Fruit fly (Drosophila melanogaster) whole organism, embryonic: Measurements from ENCODE around the gene CG13250.
A peak's percentile ranks its signal among the peaks of the same experiment; 100 is the strongest.

Source experiments
- Antp ChIP-seq: fragments of 200-800 bp; sonication (Bioruptor generic); optimal IDR thresholded peaks from 3 replicates; lab custom pipeline; 2016; ENCODE audit warnings: missing biosample characterization, missing genetic modification characterization
- Asciz ChIP-seq: fragments of 200-800 bp; sonication (Bioruptor generic); optimal IDR thresholded peaks from 2 replicates; lab custom pipeline; 2017; ENCODE audit warnings: missing biosample characterization, mild to moderate bottlenecking, missing genetic modification characterization, missing genetic modification reagents
- Atf3 ChIP-seq: fragments of 200-800 bp; sonication (Bioruptor generic); optimal IDR thresholded peaks from 3 replicates; lab custom pipeline; 2016; ENCODE audit warnings: missing biosample characterization, missing genetic modification characterization
- B-H2 ChIP-seq: fragments of 200-800 bp; sonication (Bioruptor generic); optimal IDR thresholded peaks from 2 replicates; lab custom pipeline; 2018; ENCODE audit warnings: missing biosample characterization, mild to moderate bottlenecking, missing genetic modification characterization
- CG10274 ChIP-seq: fragments of 200-800 bp; sonication (Bioruptor generic); optimal IDR thresholded peaks from 3 replicates; lab custom pipeline; 2017; ENCODE audit warnings: missing biosample characterization, mild to moderate bottlenecking, missing genetic modification characterization
- CG11696 ChIP-seq: fragments of 200-800 bp; sonication (Bioruptor generic); IDR thresholded peaks from 2 replicates; pipeline ENCODE4 v1.3.6; 2022; ENCODE audit warnings: missing biosample characterization, missing genetic modification characterization
- CG11723 ChIP-seq: fragments of 200-800 bp; sonication (Bioruptor generic); optimal IDR thresholded peaks from 2 replicates; lab custom pipeline; 2017; ENCODE audit warnings: missing biosample characterization, mild to moderate bottlenecking, missing genetic modification characterization
- CG13287 ChIP-seq: fragments of 200-800 bp; sonication (Bioruptor generic); IDR thresholded peaks from 2 replicates; pipeline ENCODE4 v1.3.6; 2022; ENCODE audit warnings: missing biosample characterization, missing genetic modification characterization; ENCODE audit not compliant: partially characterized antibody
- CG15011 ChIP-seq: fragments of 200-800 bp; sonication (Bioruptor generic); optimal IDR thresholded peaks from 3 replicates; lab custom pipeline; 2018; ENCODE audit warnings: missing biosample characterization, mild to moderate bottlenecking, missing genetic modification characterization
- CG15073 ChIP-seq: fragments of 200-800 bp; sonication (Bioruptor generic); optimal IDR thresholded peaks from 2 replicates; lab custom pipeline; 2016; ENCODE audit warnings: missing biosample characterization, missing genetic modification characterization
- CG1602 ChIP-seq: fragments of 200-800 bp; sonication (Bioruptor generic); optimal IDR thresholded peaks from 3 replicates; lab custom pipeline; 2016; ENCODE audit warnings: missing biosample characterization, missing genetic modification characterization
- CG16813 ChIP-seq: fragments of 200-800 bp; sonication (Bioruptor generic); IDR thresholded peaks from 3 replicates; pipeline ENCODE4 v1.3.6; 2022; ENCODE audit warnings: missing biosample characterization, missing genetic modification characterization; ENCODE audit not compliant: partially characterized antibody
- CG17612 ChIP-seq: fragments of 200-800 bp; sonication (Bioruptor generic); IDR thresholded peaks from 2 replicates; pipeline ENCODE4 v1.3.6; 2022; ENCODE audit warnings: missing biosample characterization, missing genetic modification characterization
- CG1792 ChIP-seq: fragments of 200-800 bp; sonication (Bioruptor generic); optimal IDR thresholded peaks from 2 replicates; lab custom pipeline; 2016; ENCODE audit warnings: missing biosample characterization, missing genetic modification characterization
- CG1832 ChIP-seq: fragments of 200-800 bp; sonication (Bioruptor generic); optimal IDR thresholded peaks from 2 replicates; lab custom pipeline; 2017; ENCODE audit warnings: missing biosample characterization, mild to moderate bottlenecking, missing genetic modification characterization, inconsistent platforms
- CG30403 ChIP-seq: fragments of 200-800 bp; sonication (Bioruptor generic); optimal IDR thresholded peaks from 3 replicates; lab custom pipeline; 2016; ENCODE audit warnings: missing biosample characterization, missing genetic modification characterization
- CG32767 ChIP-seq: fragments of 200-800 bp; sonication (Bioruptor generic); IDR thresholded peaks from 2 replicates; pipeline ENCODE4 v1.3.6; 2022; ENCODE audit warnings: missing biosample characterization, missing genetic modification characterization
- CG34224 ChIP-seq: fragments of 200-800 bp; sonication (Bioruptor generic); IDR thresholded peaks from 3 replicates; pipeline ENCODE4 v1.3.6; 2022; ENCODE audit warnings: missing biosample characterization, missing genetic modification characterization; ENCODE audit not compliant: partially characterized antibody
- CG34422 ChIP-seq: fragments of 200-800 bp; sonication (Bioruptor generic); IDR thresholded peaks from 3 replicates; pipeline ENCODE4 v1.3.6; 2022; ENCODE audit warnings: missing biosample characterization, missing genetic modification characterization
- CG6175 ChIP-seq: fragments of 200-800 bp; sonication (Bioruptor generic); IDR thresholded peaks from 3 replicates; pipeline ENCODE4 v1.3.6; 2022; ENCODE audit warnings: missing biosample characterization, missing genetic modification characterization
- CG6791 ChIP-seq: fragments of 200-800 bp; sonication (Bioruptor generic); IDR thresholded peaks from 3 replicates; pipeline ENCODE4 v1.3.6; 2022; ENCODE audit warnings: missing biosample characterization, missing genetic modification characterization; ENCODE audit not compliant: partially characterized antibody
- CG8089 ChIP-seq: fragments of 200-800 bp; sonication (Bioruptor generic); optimal IDR thresholded peaks from 3 replicates; lab custom pipeline; 2016; ENCODE audit warnings: missing biosample characterization, missing genetic modification characterization
- CG8290 ChIP-seq, 3 experiments: fragments of 200-800 bp; sonication (Bioruptor generic); optimal IDR thresholded peaks; 2 replicates each; lab custom pipeline; 2016 to 2019; ENCODE audit warnings: missing biosample characterization in 3 of 3, missing genetic modification characterization in 3 of 3, mild to moderate bottlenecking in 2 of 3, moderate library complexity in 1 of 3
- HLH3B ChIP-seq: fragments of 200-800 bp; sonication (Bioruptor generic); IDR thresholded peaks from 2 replicates; pipeline ENCODE4 v1.3.6; 2022; ENCODE audit warnings: missing biosample characterization, missing genetic modification characterization
- Meics ChIP-seq: fragments of 200-800 bp; sonication (Bioruptor generic); optimal IDR thresholded peaks from 2 replicates; lab custom pipeline; 2017; ENCODE audit warnings: missing biosample characterization, mild to moderate bottlenecking, missing genetic modification characterization
- NC2β ChIP-seq: fragments of 200-800 bp; sonication (Bioruptor generic); optimal IDR thresholded peaks from 2 replicates; lab custom pipeline; 2016; ENCODE audit warnings: missing biosample characterization, missing genetic modification characterization
- Ravus ChIP-seq: fragments of 200-800 bp; sonication (Bioruptor generic); IDR thresholded peaks from 2 replicates; pipeline ENCODE4 v1.3.6; 2022; ENCODE audit warnings: missing biosample characterization, missing genetic modification characterization
- Vsx1 ChIP-seq: fragments of 200-800 bp; sonication (Bioruptor generic); optimal IDR thresholded peaks from 2 replicates; lab custom pipeline; 2017; ENCODE audit warnings: missing biosample characterization, mild to moderate bottlenecking, missing genetic modification characterization, missing genetic modification reagents
- ac ChIP-seq: fragments of 200-800 bp; sonication (Bioruptor generic); optimal IDR thresholded peaks from 3 replicates; lab custom pipeline; 2017; ENCODE audit warnings: missing biosample characterization, mild to moderate bottlenecking, missing genetic modification characterization
- cas ChIP-seq: fragments of 200-800 bp; sonication (Bioruptor generic); IDR thresholded peaks from 2 replicates; pipeline ENCODE4 v1.3.6; 2022; ENCODE audit warnings: missing biosample characterization, missing genetic modification characterization
- corto ChIP-seq: fragments of 200-800 bp; sonication (Bioruptor generic); optimal IDR thresholded peaks from 2 replicates; lab custom pipeline; 2016; ENCODE audit warnings: missing biosample characterization, mild to moderate bottlenecking, missing genetic modification characterization, moderate library complexity
- crc ChIP-seq: fragments of 200-800 bp; sonication (Bioruptor generic); optimal IDR thresholded peaks from 2 replicates; lab custom pipeline; 2016; ENCODE audit warnings: missing biosample characterization, missing genetic modification characterization
- da ChIP-seq: fragments of 200-800 bp; sonication (Bioruptor generic); optimal IDR thresholded peaks from 2 replicates; lab custom pipeline; 2016; ENCODE audit warnings: missing biosample characterization, missing genetic modification characterization
- dan ChIP-seq: fragments of 200-800 bp; sonication (Bioruptor generic); IDR thresholded peaks from 2 replicates; pipeline ENCODE4 v1.3.6; 2022; ENCODE audit warnings: missing biosample characterization, missing genetic modification characterization
- dimm ChIP-seq: fragments of 200-800 bp; sonication (Bioruptor generic); IDR thresholded peaks from 2 replicates; pipeline ENCODE4 v1.3.6; 2022; ENCODE audit warnings: missing biosample characterization, missing genetic modification characterization
- dmrt11E ChIP-seq: fragments of 200-800 bp; sonication (Bioruptor generic); optimal IDR thresholded peaks from 3 replicates; lab custom pipeline; 2018; ENCODE audit warnings: missing biosample characterization, mild to moderate bottlenecking, missing genetic modification characterization, moderate library complexity
- ewg ChIP-seq: fragments of 200-800 bp; sonication (Bioruptor generic); optimal IDR thresholded peaks from 3 replicates; lab custom pipeline; 2017; ENCODE audit warnings: mild to moderate bottlenecking, missing biosample characterization, missing genetic modification reagents, missing genetic modification characterization
- fu2 ChIP-seq: fragments of 200-800 bp; sonication (Bioruptor generic); optimal IDR thresholded peaks from 2 replicates; lab custom pipeline; 2016; ENCODE audit warnings: missing biosample characterization, missing genetic modification characterization
- gsb-n ChIP-seq: fragments of 200-800 bp; sonication (Bioruptor generic); optimal IDR thresholded peaks from 3 replicates; lab custom pipeline; 2018; ENCODE audit warnings: missing biosample characterization, mild to moderate bottlenecking, missing genetic modification characterization
- jigr1 ChIP-seq: fragments of 200-800 bp; sonication (Bioruptor generic); IDR thresholded peaks from 3 replicates; pipeline ENCODE4 v1.3.6; 2022; ENCODE audit warnings: missing biosample characterization, missing genetic modification characterization
- jumu ChIP-seq: fragments of 200-800 bp; sonication (Bioruptor generic); optimal IDR thresholded peaks from 3 replicates; lab custom pipeline; 2016; ENCODE audit warnings: missing biosample characterization, missing genetic modification characterization
- kah ChIP-seq: fragments of 200-800 bp; sonication (Bioruptor generic); optimal IDR thresholded peaks from 2 replicates; lab custom pipeline; 2018; ENCODE audit warnings: missing biosample characterization, mild to moderate bottlenecking, missing genetic modification characterization
- mld ChIP-seq: fragments of 200-800 bp; sonication (Bioruptor generic); IDR thresholded peaks from 3 replicates; pipeline ENCODE4 v1.3.6; 2022; ENCODE audit warnings: missing biosample characterization, missing genetic modification characterization; ENCODE audit not compliant: partially characterized antibody
- oc ChIP-seq: fragments of 200-800 bp; sonication (Bioruptor generic); optimal IDR thresholded peaks from 2 replicates; lab custom pipeline; 2018; ENCODE audit warnings: missing biosample characterization, mild to moderate bottlenecking, missing genetic modification characterization, moderate library complexity
- pho ChIP-seq: fragments of 200-800 bp; sonication (Bioruptor generic); optimal IDR thresholded peaks from 2 replicates; lab custom pipeline; 2016; ENCODE audit warnings: missing biosample characterization, missing genetic modification characterization
- psq ChIP-seq: fragments of 200-800 bp; sonication (Bioruptor generic); optimal IDR thresholded peaks from 2 replicates; lab custom pipeline; 2017; ENCODE audit warnings: missing biosample characterization, missing genetic modification characterization
- row ChIP-seq: fragments of 200-800 bp; sonication (Bioruptor generic); IDR thresholded peaks from 3 replicates; pipeline ENCODE4 v1.3.6; 2022; ENCODE audit warnings: missing biosample characterization, missing genetic modification characterization
- salm ChIP-seq: fragments of 200-800 bp; sonication (Bioruptor generic); optimal IDR thresholded peaks from 2 replicates; lab custom pipeline; 2018; ENCODE audit warnings: missing biosample characterization, mild to moderate bottlenecking, missing genetic modification characterization
- sens-2 ChIP-seq: fragments of 200-800 bp; sonication (Bioruptor generic); IDR thresholded peaks from 2 replicates; pipeline ENCODE4 v1.3.6; 2022; ENCODE audit warnings: missing biosample characterization, missing genetic modification characterization
- z ChIP-seq: fragments of 200-800 bp; sonication (Bioruptor generic); IDR thresholded peaks from 3 replicates; pipeline ENCODE4 v1.3.6; 2022; ENCODE audit warnings: missing biosample characterization, missing genetic modification characterization

CG13250 gene

dm6 chr3L:20508136-20508635 lies 25.3 kb upstream of the CG13250 start (continued):
- peak; percentile 85; the same call in 2 of the 3 replicates for TF ChIP-seq jigr1 (GFP tag; lab: Robert Waterston, UW)
- TF ChIP-seq z, result no peak
- peak; percentile 91 for TF ChIP-seq CG17612 (GFP tag; lab: Robert Waterston, UW)
- TF ChIP-seq CG15011 (GFP tag; lab: Kevin White, UChicago), result peak; percentile 96
- peak; percentile 89 for TF ChIP-seq CG10274 (GFP tag; lab: Kevin White, UChicago)
- peak; percentile 95 for TF ChIP-seq pho (GFP tag; lab: Kevin White, UChicago)
- peak; percentile 97 for TF ChIP-seq row (GFP tag; lab: Robert Waterston, UW)
- TF ChIP-seq CG8089 (GFP tag; lab: Kevin White, UChicago), result peak; percentile 78
- peak; percentile 89 for TF ChIP-seq CG1602 (GFP tag; lab: Kevin White, UChicago)
- TF ChIP-seq mld, result no peak
- TF ChIP-seq CG11723, result peak; percentile 82
- TF ChIP-seq CG32767 (GFP tag; lab: Robert Waterston, UW), result peak; percentile 82
- TF ChIP-seq CG15073 (GFP tag; lab: Kevin White, UChicago), result peak; percentile 23
- TF ChIP-seq ewg (GFP tag; lab: Kevin White, UChicago), result peak; percentile 75
- peak; percentile 95 for TF ChIP-seq CG30403
- peak; percentile 79 for TF ChIP-seq jumu (GFP tag; lab: Kevin White, UChicago)
- peak; percentile 78 for TF ChIP-seq dan
- no peak; the same call in 1 of the 3 replicates for TF ChIP-seq CG6175 (GFP tag; lab: Robert Waterston, UW)
- TF ChIP-seq CG11696 (GFP tag; lab: Robert Waterston, UW), result peak; percentile 74
- TF ChIP-seq sens-2 (GFP tag; lab: Robert Waterston, UW), result peak; percentile 79
- TF ChIP-seq corto (GFP tag; lab: Kevin White, UChicago), result peak; percentile 31
- TF ChIP-seq Meics (GFP tag; lab: Kevin White, UChicago), result peak; percentile 96
- peak; percentile 93 for TF ChIP-seq CG34422 (GFP tag; lab: Robert Waterston, UW)
- peak; percentile 81 for TF ChIP-seq Ravus (GFP tag; lab: Robert Waterston, UW)
- peak; percentile 57 for TF ChIP-seq psq
- TF ChIP-seq B-H2 (GFP tag; lab: Kevin White, UChicago), result peak; percentile 96
- peak; percentile 72 for TF ChIP-seq CG16813
- 0 out of 2 replicates have a peak, but pooled peaks have one; percentile 21 for TF ChIP-seq CG13287 (GFP tag; lab: Robert Waterston, UW)
- peak; percentile 52; the same call in 1 of the 3 replicates for TF ChIP-seq CG34224 (GFP tag; lab: Robert Waterston, UW)
- peak; percentile 62 for TF ChIP-seq dimm (GFP tag; lab: Robert Waterston, UW)
- TF ChIP-seq da (GFP tag; lab: Kevin White, UChicago), result peak; percentile 69
- peak; percentile 78 for TF ChIP-seq oc (tag; lab: Kevin White, UChicago)
- TF ChIP-seq HLH3B (GFP tag; lab: Robert Waterston, UW), result peak; percentile 90; the same call in 1 of the 2 replicates
- TF ChIP-seq crc (GFP tag; lab: Kevin White, UChicago), result peak; percentile 92
- peak; percentile 81 for TF ChIP-seq Asciz
- peak; percentile 78 for TF ChIP-seq CG8290 (GFP tag; optimal IDR thresholded peaks at IDR 0.05; lab: Kevin White, UChicago)
- peak; percentile 58 to 96 for TF ChIP-seq CG8290 (tag; optimal IDR thresholded peaks at IDR 0.05; lab: Kevin White, UChicago)
- TF ChIP-seq dmrt11E, result peak; percentile 78
- peak; percentile 82 for TF ChIP-seq NC2β (GFP tag; lab: Kevin White, UChicago)
- TF ChIP-seq gsb-n (tag; lab: Kevin White, UChicago), result peak; percentile 76
- TF ChIP-seq CG6791 (GFP tag; lab: Robert Waterston, UW), result 0 out of 3 replicates have a peak, but pooled peaks have one; percentile 51
- no peak for TF ChIP-seq CG1832 (GFP tag; lab: Kevin White, UChicago)
- peak; percentile 92 for TF ChIP-seq cas (GFP tag; lab: Robert Waterston, UW)
- TF ChIP-seq fu2 (GFP tag; lab: Kevin White, UChicago), result peak; percentile 94
- TF ChIP-seq CG1792 (GFP tag; lab: Kevin White, UChicago), result peak; percentile 89
- TF ChIP-seq Atf3 (GFP tag; lab: Kevin White, UChicago), result peak; percentile 81
- TF ChIP-seq ac (GFP tag; lab: Kevin White, UChicago), result peak; percentile 13
- peak; percentile 81 for TF ChIP-seq Vsx1 (GFP tag; lab: Kevin White, UChicago)
- TF ChIP-seq kah (GFP tag; lab: Kevin White, UChicago), result peak; percentile 63
- peak; percentile 89 for TF ChIP-seq Antp
- peak; percentile 76 for TF ChIP-seq salm (tag; lab: Kevin White, UChicago)
